Worm (Caenorhabditis elegans): ENCODE results near the gene B0281.4.

DNA sequence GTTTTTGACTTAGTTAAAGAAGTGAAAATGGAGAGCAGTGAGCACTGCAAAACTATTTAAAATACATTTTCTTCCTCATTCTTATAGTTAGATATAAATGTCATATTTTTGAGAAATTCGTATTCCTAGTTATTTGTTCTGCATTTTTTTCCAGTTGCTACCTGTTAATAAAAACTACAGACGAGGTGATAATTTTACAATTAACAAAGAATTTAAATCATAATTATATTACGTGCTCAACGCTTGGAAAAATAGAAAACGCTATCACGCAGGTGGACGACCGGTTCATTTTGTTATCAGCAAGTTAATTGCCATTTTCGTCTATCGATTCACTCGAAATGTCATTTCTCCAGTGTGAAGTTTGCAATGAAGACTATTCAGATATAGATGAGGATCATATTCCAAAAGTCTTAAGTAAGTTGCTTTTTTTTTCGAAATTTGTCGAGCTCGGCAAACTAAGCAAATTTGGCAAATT is 19.3 kb upstream of the B0281.4 start, which contains the start of the genes ZK1240.5 and ZK1240.9:
- TF ChIP-seq unc-55 (GFP tag; optimal IDR thresholded peaks at IDR 0.05) (no peak), ceh-18 (tag; optimal IDR thresholded peaks at IDR 0.05) (no peak), ref-2 (tag; optimal IDR thresholded peaks at IDR 0.05) (no peak), ama-1 (optimal IDR thresholded peaks at IDR 0.05) (no peak), C38D4.7 (GFP tag; optimal IDR thresholded peaks at IDR 0.05) (no peak), madf-2 (tag; optimal IDR thresholded peaks at IDR 0.05) (no peak), sdc-2 (tag; optimal IDR thresholded peaks at IDR 0.05) (no peak), pag-3 (tag; optimal IDR thresholded peaks at IDR 0.05; ENCODE audit: borderline replicate concordance) (no peak), rnt-1 (tag; optimal IDR thresholded peaks at IDR 0.05) (no peak), pros-1 (tag; optimal IDR thresholded peaks at IDR 0.05) (no peak), ztf-16 (tag; optimal IDR thresholded peaks at IDR 0.05) (no peak), F13H6.1 (tag; optimal IDR thresholded peaks at IDR 0.05) (no peak), syd-9 (tag; optimal IDR thresholded peaks at IDR 0.05) (no peak), nhr-11 (tag; optimal IDR thresholded peaks at IDR 0.05) (no peak)
